Worm (Caenorhabditis elegans): ENCODE measurements around the gene nhr-143.

ce11 chrV:8948365-8948764 lies 26.4 kb downstream of the nhr-143 start:
- no peak for TF ChIP-seq pha-4 (tag; optimal IDR thresholded peaks at IDR 0.05)
- no peak for TF ChIP-seq ces-1 (GFP tag; optimal IDR thresholded peaks at IDR 0.05)
- TF ChIP-seq blmp-1 (tag; optimal IDR thresholded peaks at IDR 0.05) = no peak
- no peak for TF ChIP-seq cnd-1 (tag; optimal IDR thresholded peaks at IDR 0.05)
- TF ChIP-seq elt-1 (tag; optimal IDR thresholded peaks at IDR 0.05; ENCODE audit: borderline replicate concordance, insufficient read depth) = no peak
- TF ChIP-seq nhr-76 (tag; optimal IDR thresholded peaks at IDR 0.05) = no peak
- TF ChIP-seq snpc-4 (tag; optimal IDR thresholded peaks at IDR 0.05) = no peak
